Worm (Caenorhabditis elegans): ENCODE data around the gene tpst-2.

tpst-2 gene

DNA sequence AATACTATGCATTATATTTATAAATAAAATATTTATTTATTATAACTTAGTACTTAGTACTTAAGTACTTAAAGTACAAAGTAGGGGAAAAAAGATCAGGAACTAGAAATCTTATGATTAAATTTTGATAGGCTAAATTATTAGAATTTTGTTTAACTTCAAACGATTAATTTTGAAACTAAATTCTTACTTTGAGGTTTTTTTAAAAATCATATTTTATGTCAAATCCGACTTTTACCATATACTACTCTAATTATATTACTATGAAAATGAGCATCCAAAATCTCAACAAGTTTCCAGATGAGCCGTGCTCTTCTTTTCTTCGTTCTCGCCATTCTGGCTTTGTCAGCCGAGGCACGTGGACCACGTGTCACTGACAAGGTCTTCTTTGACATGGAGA, 2.1 kb downstream of the tpst-2 start, which contains the start of gene cyn-6:
cyn-6 (plus strand) TSS at position 301 of the 400 bp plus-strand sequence.
- no peak for TF ChIP-seq unc-62 (GFP tag; optimal IDR thresholded peaks at IDR 0.05)

DNA sequence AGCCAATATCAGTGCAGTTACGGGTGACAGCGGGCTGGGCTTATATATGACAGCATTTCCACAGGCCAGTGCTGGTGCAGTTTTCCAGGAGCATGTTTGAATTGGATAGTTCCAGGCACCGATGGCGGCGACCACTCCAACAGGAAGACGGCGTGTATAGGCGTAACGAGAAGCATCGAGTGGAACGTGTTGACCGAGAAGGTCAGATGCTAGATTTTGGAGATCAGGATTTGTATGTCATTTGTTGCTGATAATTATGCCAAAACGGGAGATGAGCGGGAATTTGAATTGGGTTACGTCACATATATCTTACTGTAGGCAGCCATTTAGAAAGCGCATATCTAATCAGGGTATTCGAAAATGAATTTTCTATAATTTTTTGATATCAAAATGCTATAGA, 4.4 kb downstream of the tpst-2 start:
- TF ChIP-seq unc-62 (GFP tag; optimal IDR thresholded peaks at IDR 0.05), result no peak

DNA sequence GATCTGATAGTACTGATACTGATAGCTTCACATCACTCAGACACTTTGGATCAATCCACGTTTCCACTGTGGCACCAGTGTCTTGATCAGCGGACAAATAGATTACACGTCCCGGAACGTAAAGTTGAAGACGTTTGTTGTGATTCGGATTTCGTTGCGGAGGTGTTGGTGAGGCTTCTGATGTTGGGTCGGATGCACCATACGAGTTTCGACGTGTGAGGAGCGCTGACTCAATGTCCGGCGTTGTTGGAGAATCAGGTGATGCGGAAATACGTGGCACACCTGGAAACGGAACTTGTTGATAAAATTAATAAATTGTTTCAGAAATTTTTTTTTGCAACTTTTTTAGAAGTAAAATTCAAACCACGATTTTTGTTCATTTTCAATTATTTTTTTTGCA, 7.7 kb downstream of the tpst-2 start, which contains the start of gene alh-11:
alh-11 (minus strand) TSS at position 101 of the 400 bp plus-strand sequence.
- TF ChIP-seq unc-62 (GFP tag; optimal IDR thresholded peaks at IDR 0.05), result no peak

DNA sequence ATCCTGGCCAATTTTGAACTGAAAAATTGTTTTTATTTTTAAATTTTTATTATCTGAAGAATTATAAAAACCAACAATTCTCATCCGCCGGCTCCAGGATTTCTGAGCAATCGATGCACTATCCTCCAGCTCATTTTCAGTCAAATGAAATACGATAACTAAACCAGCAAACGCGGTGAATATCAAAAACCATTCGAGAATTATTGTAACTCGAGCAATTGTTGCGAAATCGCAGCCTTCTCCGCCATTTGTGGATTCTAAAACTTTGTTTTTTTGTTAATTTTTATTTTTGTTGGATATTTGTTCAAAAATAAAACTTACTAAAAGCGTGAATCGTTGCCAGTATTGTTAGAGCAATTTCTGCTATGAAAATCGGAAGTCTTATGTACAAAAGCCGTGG, 11.4 kb downstream of the tpst-2 start:
- no peak for TF ChIP-seq unc-62 (GFP tag; optimal IDR thresholded peaks at IDR 0.05)

DNA sequence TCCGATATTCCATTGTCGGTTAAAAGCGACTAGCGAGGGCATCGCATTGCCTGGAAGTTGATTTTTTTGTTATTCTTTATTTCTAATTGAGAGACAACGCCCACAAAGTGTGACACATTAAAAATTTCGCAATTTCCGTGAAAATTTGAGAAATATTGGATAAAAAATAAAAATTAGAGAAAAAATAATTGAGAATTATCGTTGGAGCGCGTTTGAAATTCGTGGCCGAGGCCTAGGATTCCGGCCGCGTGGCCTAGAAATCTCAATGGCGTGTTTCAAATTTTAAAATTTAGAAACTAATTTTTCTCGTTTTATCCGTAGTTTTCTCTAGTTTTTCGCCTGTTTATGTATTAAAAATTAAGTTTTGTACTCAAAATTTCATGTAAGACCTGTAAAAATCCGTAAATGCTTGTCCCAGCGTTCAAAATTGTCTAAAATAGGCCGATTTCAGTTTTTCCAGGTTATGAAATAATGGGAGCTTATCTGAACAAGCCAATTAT, 12.2 kb downstream of the tpst-2 start, which contains the start of the genes dagl-2 and ppm-1.G:
dagl-2 (minus strand) TSS at position 52 of the 500 bp plus-strand sequence.
ppm-1.G (plus strand) TSS at position 450 of the 500 bp plus-strand sequence.
- TF ChIP-seq unc-62 (GFP tag; optimal IDR thresholded peaks at IDR 0.05), result no peak

DNA sequence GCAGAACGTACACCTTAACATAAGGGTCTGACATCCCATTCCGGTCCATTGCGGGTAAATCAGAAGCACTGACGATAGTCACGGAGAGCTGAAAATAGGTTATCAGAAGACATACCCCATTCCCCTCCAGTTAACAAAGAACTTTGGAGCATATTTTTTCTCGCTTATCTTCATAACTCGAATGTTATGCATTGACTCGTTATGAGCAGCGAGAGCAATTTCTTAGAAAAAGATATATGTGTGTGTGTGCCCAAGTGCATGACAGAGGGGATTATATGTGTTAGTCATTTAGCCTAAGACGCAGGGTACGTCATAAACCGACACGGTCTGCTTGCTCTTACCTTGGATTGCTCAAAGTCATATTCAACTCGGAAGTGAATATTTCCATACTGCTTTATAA, 18.5 kb downstream of the tpst-2 start:
- TF ChIP-seq unc-62 (GFP tag; optimal IDR thresholded peaks at IDR 0.05), result no peak

DNA sequence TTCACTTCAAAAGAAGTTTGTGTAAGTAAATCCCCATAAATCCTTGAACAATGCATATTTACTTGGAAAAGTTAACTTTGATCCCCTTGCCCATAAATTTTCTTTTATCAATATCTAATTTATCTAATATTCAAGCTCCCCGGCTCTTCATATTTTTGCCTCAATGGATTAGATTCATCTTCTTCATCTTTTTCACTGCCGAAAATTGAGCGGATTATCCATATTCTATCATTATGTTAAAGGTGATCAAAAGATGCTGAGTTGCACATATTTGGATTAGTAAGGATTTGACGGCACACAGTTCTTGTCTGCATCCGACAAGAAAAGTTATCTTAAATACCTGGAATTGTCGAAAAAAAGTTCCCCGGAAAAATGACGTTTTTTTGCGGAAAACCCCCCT, 19.5 kb downstream of the tpst-2 start:
- no peak for TF ChIP-seq unc-62 (GFP tag; optimal IDR thresholded peaks at IDR 0.05)

DNA sequence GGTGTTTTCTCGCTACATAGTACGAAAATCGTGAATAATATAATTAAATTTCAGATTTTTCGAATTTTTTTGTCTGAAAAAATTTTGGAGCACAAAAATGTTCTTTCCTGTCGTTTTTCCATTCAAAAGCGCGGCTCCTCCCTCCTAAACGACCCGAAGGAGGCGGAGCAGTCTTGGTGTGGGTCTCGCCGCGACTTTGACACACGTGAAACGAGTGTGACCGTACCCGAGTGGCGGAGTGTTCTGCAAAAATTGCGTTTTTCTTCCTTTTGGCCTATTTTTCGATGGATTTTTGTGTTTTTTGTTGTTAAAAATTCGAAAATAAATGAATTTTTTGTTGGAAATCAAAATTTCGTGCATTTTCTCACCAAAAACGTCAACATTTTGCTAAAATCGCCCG, 22.5 kb downstream of the tpst-2 start, which contains the start of gene snt-2:
snt-2 (minus strand) TSS at position 139 of the 400 bp plus-strand sequence.
- TF ChIP-seq unc-62 (GFP tag; optimal IDR thresholded peaks at IDR 0.05), result no peak

DNA sequence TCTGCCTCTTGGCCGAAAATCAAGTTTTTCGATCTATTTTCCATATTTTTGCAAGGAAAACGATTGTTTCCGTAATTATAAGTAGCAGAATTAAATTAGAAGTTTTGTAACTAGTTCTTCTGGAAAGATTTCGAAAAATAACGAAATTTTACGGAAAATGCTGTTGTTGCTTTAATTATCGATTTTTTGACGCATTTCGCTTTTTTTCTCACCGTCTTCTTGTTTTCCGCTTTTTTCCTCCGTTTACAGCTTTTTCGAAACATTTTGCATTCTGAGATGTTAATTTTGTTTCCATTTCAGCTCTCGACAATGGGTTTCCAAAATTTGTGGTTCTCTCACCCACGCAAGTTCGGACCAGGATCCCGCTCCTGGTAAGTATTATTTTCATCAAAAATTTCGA, 22.9 kb downstream of the tpst-2 start, which contains the start of gene rps-29:
rps-29 (plus strand) TSS at position 301 of the 400 bp plus-strand sequence.
- TF ChIP-seq unc-62 (GFP tag; optimal IDR thresholded peaks at IDR 0.05), result no peak

DNA sequence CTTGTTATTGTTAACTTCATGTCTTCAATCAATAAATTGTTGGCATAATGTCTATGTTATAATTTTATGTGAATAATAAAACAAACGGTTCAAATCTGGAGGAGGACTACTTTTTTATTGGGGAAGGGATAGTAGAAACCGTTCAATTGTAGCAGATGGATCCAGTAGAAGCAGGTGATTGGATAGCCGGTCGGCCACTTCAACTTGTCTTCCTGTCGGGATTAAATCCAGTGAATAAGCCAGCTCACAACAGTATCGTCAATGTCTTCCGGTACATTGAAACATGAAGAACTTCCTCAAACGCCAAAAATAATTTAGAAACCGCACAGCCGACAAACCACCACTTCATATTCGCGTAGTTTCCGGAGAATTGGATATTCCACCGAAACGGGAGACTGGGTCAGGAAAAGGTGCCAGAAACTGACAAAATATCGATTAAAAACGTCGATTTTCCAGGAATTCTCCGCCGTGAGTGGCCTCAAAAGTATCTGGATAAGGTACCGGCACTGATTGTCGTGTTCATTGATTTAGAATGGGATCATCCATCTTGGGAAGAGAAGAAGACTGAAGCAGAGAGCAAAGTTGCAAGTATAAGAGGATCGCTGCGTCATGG, 24.0 kb downstream of the tpst-2 start, which contains the start of gene trpp-11:
trpp-11 (plus strand) TSS at position 153 of the 613 bp plus-strand sequence.
- TF ChIP-seq unc-62 (GFP tag; optimal IDR thresholded peaks at IDR 0.05), result no peak

DNA sequence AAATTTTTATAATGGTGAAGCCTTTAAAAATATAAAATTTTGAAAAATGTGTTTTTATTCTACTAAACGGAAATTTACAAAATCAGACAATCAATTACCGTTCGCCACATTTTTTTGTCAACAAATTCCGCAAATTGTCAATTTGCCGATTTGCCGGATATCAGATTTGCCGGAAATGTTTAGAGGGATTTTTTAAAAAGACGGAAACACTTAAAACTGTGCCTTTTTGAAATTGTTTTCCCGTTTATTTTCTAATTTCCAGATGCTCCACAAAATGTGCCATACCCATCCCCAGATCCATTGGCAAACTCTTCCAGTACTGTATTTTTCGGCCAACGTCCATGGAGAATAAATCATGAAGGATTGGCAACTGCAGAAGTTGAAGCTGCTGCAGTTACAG, 26.4 kb downstream of the tpst-2 start:
- TF ChIP-seq unc-62 (GFP tag; optimal IDR thresholded peaks at IDR 0.05), result no peak

DNA sequence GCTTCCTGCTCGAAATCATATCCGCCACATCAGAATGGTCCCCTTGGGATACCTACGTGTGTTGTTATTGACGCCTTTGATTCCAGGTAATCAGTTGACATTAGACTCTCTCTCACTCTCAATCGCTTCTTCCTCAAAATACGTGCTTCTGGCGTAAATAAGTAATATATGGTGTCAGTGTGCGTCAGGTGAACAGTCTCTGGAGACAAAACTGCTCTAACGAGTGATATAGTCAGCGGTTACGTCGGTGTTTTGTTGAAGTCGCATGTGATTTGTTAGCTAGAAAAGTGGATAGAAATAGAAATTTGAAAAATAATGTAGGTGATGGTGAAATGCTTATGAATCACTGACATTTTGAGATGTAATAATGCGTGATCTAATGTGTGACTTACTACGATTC, 31.0 kb downstream of the tpst-2 start:
- TF ChIP-seq unc-62 (GFP tag; optimal IDR thresholded peaks at IDR 0.05), result no peak

DNA sequence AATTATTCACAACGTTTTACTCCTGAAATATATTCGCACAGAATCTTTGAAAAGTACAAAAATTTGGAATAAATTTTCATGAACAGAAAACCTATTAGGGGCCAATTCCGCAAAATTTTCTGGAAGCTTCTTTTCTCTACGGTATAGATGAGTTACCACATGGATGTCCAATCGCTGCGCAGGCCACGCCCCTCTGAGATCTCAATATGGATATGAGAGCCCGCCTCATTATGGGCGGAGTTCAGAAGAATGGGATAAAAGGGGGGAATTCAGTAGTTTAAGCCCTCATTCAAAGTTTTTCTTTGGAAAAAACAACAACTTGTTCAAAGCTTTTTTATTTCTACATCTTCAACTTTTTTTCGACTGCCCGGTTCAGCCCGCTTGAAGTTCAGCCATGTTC, 40.5 kb downstream of the tpst-2 start, which contains the start of gene daf-7:
daf-7 (plus strand) TSS at position 301 of the 400 bp plus-strand sequence.
- no peak for TF ChIP-seq unc-62 (GFP tag; optimal IDR thresholded peaks at IDR 0.05)

DNA sequence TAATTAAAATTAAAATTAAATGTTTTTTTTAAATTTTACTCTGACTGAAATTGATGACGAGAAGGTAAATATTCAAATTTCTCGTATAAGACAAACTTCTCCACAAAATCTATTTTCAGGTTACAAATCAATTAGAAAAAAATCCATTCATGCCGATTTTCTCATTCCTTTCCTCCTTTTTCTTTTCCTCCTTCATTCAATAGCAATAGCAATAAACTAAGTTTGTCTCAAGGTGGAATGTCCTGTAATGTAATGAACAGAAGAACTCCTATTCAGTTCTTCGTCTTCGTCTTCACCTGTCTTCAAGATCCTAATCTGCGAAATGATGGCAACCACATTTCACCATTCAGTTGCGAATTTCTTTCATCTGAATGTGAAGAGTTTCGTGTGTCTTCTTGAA, 44.8 kb downstream of the tpst-2 start, which contains the start of gene dac-1:
dac-1 (plus strand) TSS at position 301 of the 400 bp plus-strand sequence.
- no peak for TF ChIP-seq unc-62 (GFP tag; optimal IDR thresholded peaks at IDR 0.05)

DNA sequence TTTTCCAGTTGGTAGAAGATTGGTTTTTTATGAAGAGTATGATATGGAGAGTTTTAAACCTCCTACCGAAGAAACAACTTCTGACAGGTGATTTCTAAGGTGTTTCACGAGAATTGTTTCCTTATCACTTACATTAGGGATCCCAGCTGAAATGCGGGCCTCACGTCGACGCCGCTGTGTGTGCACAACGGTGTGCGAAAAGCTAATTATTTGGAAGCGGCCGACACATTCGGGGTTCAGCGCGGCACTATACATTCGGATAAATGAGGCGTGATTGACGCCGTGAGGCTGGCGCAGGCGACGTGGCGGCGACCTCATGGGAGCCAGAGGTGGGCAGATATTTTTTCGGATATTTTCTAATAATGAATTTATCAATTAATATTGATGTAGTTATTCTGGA, 48.3 kb downstream of the tpst-2 start:
- no peak for TF ChIP-seq unc-62 (GFP tag; optimal IDR thresholded peaks at IDR 0.05)
